Fruit fly (Drosophila melanogaster): ENCODE results near the gene CG6765.

CG6765 gene

DNA sequence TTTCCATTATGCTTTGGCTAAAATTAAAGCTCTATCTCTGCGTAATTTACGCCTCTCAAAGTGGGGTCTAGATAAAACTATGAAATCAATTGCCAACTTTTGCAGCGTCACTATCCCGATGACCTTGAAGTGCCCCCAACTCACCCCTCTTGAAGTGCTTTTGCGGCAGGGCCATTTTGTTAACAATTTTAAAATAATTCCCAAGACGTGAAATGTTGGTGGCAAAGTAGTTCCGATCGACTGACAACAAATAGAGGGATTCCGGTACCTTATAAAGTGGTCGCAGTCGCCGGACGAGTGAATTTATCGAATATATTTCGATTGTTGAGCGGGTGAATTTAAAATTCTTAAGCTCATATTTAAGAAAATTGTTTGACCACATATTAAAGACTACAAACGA, 10.7 kb downstream of the CG6765 start, which contains the start of gene GstO2 (continued):
- TF ChIP-seq CG6683 (GFP tag; optimal IDR thresholded peaks at IDR 0.05) (no peak), chif (GFP tag; optimal IDR thresholded peaks at IDR 0.05) (no peak), Vsx1 (GFP tag; optimal IDR thresholded peaks at IDR 0.05) (no peak), ase (GFP tag; IDR thresholded peaks at IDR 0.05) (no peak), CG34224 (GFP tag; IDR thresholded peaks at IDR 0.05; ENCODE audit: partially characterized antibody) (peak; percentile 42; the same call in 1 of the 3 replicates), Nf-YB (GFP tag; optimal IDR thresholded peaks at IDR 0.05) (no peak), Doc3 (GFP tag; IDR thresholded peaks at IDR 0.05; ENCODE audit: partially characterized antibody) (0 out of 3 replicates have a peak, but pooled peaks have one; percentile 25), Adf1 (GFP tag; IDR thresholded peaks at IDR 0.05) (no peak), CG14860 (GFP tag; IDR thresholded peaks at IDR 0.05; ENCODE audit: partially characterized antibody) (no peak), CG14050 (GFP tag; IDR thresholded peaks at IDR 0.05) (no peak), twi (tag; optimal IDR thresholded peaks at IDR 0.05) (no peak), peb (GFP tag; IDR thresholded peaks at IDR 0.05) (no peak), CG8359 (GFP tag; optimal IDR thresholded peaks at IDR 0.05; ENCODE audit: borderline replicate concordance) (no peak), Side (GFP tag; optimal IDR thresholded peaks at IDR 0.05) (no peak), Spps (tag; optimal IDR thresholded peaks at IDR 0.05) (no peak), CG8924 (tag; optimal IDR thresholded peaks at IDR 0.05) (peak; percentile 2), CG8944 (GFP tag; optimal IDR thresholded peaks at IDR 0.05) (no peak), bbx (GFP tag; IDR thresholded peaks at IDR 0.05; ENCODE audit: partially characterized antibody) (peak; percentile 58; the same call in 1 of the 2 replicates), grn (GFP tag; optimal IDR thresholded peaks at IDR 0.05) (no peak), maf-S (GFP tag; optimal IDR thresholded peaks at IDR 0.05) (no peak), Kr (GFP tag; optimal IDR thresholded peaks at IDR 0.05) (no peak), CG34422 (GFP tag; IDR thresholded peaks at IDR 0.05) (peak; percentile 1; the same call in 1 of the 3 replicates), D (optimal IDR thresholded peaks at IDR 0.05) (no peak), D (GFP tag; optimal IDR thresholded peaks at IDR 0.05) (no peak), CG14667 (GFP tag; IDR thresholded peaks at IDR 0.05) (no peak), Nf-YA (GFP tag; IDR thresholded peaks at IDR 0.05) (no peak), CG34376 (GFP tag; optimal IDR thresholded peaks at IDR 0.05) (peak; percentile 14), CG15696 (tag; optimal IDR thresholded peaks at IDR 0.05) (no peak), Dll (GFP tag; IDR thresholded peaks at IDR 0.05; ENCODE audit: partially characterized antibody) (peak; percentile 60; the same call in 3 of the 4 replicates), cg (GFP tag; optimal IDR thresholded peaks at IDR 0.05) (no peak), Dek (tag; optimal IDR thresholded peaks at IDR 0.05) (no peak), CG11696 (GFP tag; IDR thresholded peaks at IDR 0.05) (no peak), grau (tag; optimal IDR thresholded peaks at IDR 0.05) (no peak), CG11504 (tag; optimal IDR thresholded peaks at IDR 0.05) (no peak), fru (optimal IDR thresholded peaks at IDR 0.05) (no peak), CG10431 (GFP tag; optimal IDR thresholded peaks at IDR 0.05) (peak; percentile 94), lbe (GFP tag; optimal IDR thresholded peaks at IDR 0.05) (no peak), gcm2 (GFP tag; optimal IDR thresholded peaks at IDR 0.05) (no peak), trh (GFP tag; optimal IDR thresholded peaks at IDR 0.05) (no peak), Camta (GFP tag; optimal IDR thresholded peaks at IDR 0.05) (no peak), CG17359 (tag; optimal IDR thresholded peaks at IDR 0.05) (no peak), Xbp1 (GFP tag; optimal IDR thresholded peaks at IDR 0.05) (no peak), Doc2 (GFP tag; IDR thresholded peaks at IDR 0.05) (no peak), tup (GFP tag; optimal IDR thresholded peaks at IDR 0.05) (no peak), trem (tag; optimal IDR thresholded peaks at IDR 0.05) (peak; percentile 33), pzg (GFP tag; optimal IDR thresholded peaks at IDR 0.05) (peak; percentile 46), Hey (tag; optimal IDR thresholded peaks at IDR 0.05) (no peak), CG33557 (GFP tag; optimal IDR thresholded peaks at IDR 0.05) (no peak), kay (GFP tag; optimal IDR thresholded peaks at IDR 0.05) (no peak), nom (GFP tag; optimal IDR thresholded peaks at IDR 0.05) (no peak), rib (GFP tag; IDR thresholded peaks at IDR 0.05) (no peak)

Measured in whole organism, embryonic.